Worm (Caenorhabditis elegans) whole organism, mixed stage, embryonic: Measurements from ENCODE around the gene Y41D4A.4.

Experiments
- elt-3 ChIP-seq: fragments of 150-350 bp; optimal IDR thresholded peaks from 2 replicates; lab custom pipeline; 2014; ENCODE audit warnings: missing biosample characterization, missing genetic modification characterization
- mab-5 ChIP-seq: fragments of 150-350 bp; optimal IDR thresholded peaks from 2 replicates; lab custom pipeline; 2014; ENCODE audit warnings: missing biosample characterization, missing genetic modification characterization
- mep-1 ChIP-seq: fragments of 150-350 bp; optimal IDR thresholded peaks from 2 replicates; lab custom pipeline; 2017; ENCODE audit warnings: missing biosample characterization, missing genetic modification reagents, missing genetic modification characterization, inconsistent platforms
- snpc-4 ChIP-seq: fragments of 150-350 bp; optimal IDR thresholded peaks from 2 replicates; lab custom pipeline; 2014; ENCODE audit warnings: missing biosample characterization, missing genetic modification characterization
- unc-39 ChIP-seq: fragments of 150-350 bp; optimal IDR thresholded peaks from 2 replicates; lab custom pipeline; 2014; ENCODE audit warnings: missing biosample characterization, missing genetic modification characterization
- ztf-11 ChIP-seq: fragments of 150-350 bp; optimal IDR thresholded peaks from 2 replicates; lab custom pipeline; 2014; ENCODE audit warnings: missing biosample characterization, missing genetic modification characterization

DNA sequence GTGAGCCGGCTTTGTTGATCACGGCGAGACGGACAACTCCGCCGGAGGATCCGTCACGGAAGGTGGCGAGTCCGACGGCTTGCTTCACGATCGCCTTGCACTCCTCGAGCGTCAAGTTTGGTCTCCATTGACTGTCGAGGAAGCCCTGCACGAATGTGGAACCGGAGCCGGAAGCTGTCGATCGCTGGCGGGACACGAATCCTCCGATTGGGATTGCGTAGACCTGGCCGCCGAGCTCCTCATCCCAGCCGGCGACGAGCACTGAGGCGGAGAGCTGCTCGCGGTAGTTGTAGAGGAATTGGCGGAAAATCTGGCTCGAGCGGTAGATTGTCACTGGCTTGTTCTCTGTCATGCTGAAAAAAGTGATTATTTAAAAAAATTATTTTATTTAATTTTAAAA, 36.8 kb upstream of the Y41D4A.4 start:
- TF ChIP-seq mep-1 (no peak), snpc-4 (tag; lab: Kevin White, UChicago) (no peak), mab-5 (tag; lab: Kevin White, UChicago) (no peak), ztf-11 (tag; lab: Kevin White, UChicago) (no peak), elt-3 (tag; lab: Kevin White, UChicago) (no peak), unc-39 (tag; lab: Kevin White, UChicago) (no peak)
